Worm (Caenorhabditis elegans) whole organism, L1 larva: ENCODE data around the gene T25B9.5.

Experiments used
- alr-1 ChIP-seq: fragments of 200-800 bp; sonication (Bioruptor generic); optimal IDR thresholded peaks from 2 replicates; lab custom pipeline; 2018; ENCODE audit warnings: borderline replicate concordance, mild to moderate bottlenecking, missing genetic modification characterization, missing compliant biosample characterization
- ceh-88 ChIP-seq: fragments of 200-800 bp; sonication (Bioruptor generic); IDR thresholded peaks from 2 replicates; pipeline ENCODE4 v1.3.6; 2022; ENCODE audit warnings: missing genetic modification characterization, missing compliant biosample characterization
- dpl-1 ChIP-seq, 3 experiments: fragments of 150-350 bp in 2 of 3; sonication (generic microtip) in 1 of 3; optimal IDR thresholded peaks; 2 replicates each; lab custom pipeline; 2014 to 2017; ENCODE audit warnings: missing biosample characterization in 3 of 3, missing genetic modification characterization in 3 of 3, missing genetic modification reagents in 3 of 3
- fkh-8 ChIP-seq: sonication (generic microtip); optimal IDR thresholded peaks from 2 replicates; lab custom pipeline; 2016; ENCODE audit warnings: mild to moderate bottlenecking, missing genetic modification characterization, missing compliant biosample characterization
- fos-1 ChIP-seq: fragments of 150-350 bp; optimal IDR thresholded peaks from 2 replicates; lab custom pipeline; 2014; ENCODE audit warnings: missing biosample characterization, missing genetic modification characterization
- hlh-4 ChIP-seq: sonication (generic microtip); optimal IDR thresholded peaks from 2 replicates; lab custom pipeline; 2016; ENCODE audit warnings: mild to moderate bottlenecking, missing genetic modification characterization, missing compliant biosample characterization
- irx-1 ChIP-seq: sonication (generic microtip); optimal IDR thresholded peaks from 2 replicates; lab custom pipeline; 2016; ENCODE audit warnings: missing genetic modification characterization, missing compliant biosample characterization
- jun-1 ChIP-seq: fragments of 150-350 bp; optimal IDR thresholded peaks from 2 replicates; lab custom pipeline; 2014; ENCODE audit warnings: missing biosample characterization, missing genetic modification reagents, missing genetic modification characterization
- lin-35 ChIP-seq, 2 experiments: fragments of 150-350 bp; optimal IDR thresholded peaks; 2 replicates each; lab custom pipeline; 2014; ENCODE audit warnings: missing biosample characterization in 2 of 2, missing genetic modification characterization in 2 of 2, missing genetic modification reagents in 2 of 2
- mab-9 ChIP-seq: fragments of 200-800 bp; sonication (Bioruptor generic); IDR thresholded peaks from 2 replicates; pipeline ENCODE4 v1.3.6; 2022; ENCODE audit warnings: missing genetic modification reagents, missing genetic modification characterization, missing compliant biosample characterization
- mdl-1 ChIP-seq, 2 experiments: fragments of 150-350 bp; optimal IDR thresholded peaks; 2 replicates each; lab custom pipeline; 2014 to 2017; ENCODE audit warnings: missing biosample characterization in 2 of 2, missing genetic modification characterization in 2 of 2, inconsistent platforms in 1 of 2
- mef-2 ChIP-seq: fragments of 150-350 bp; optimal IDR thresholded peaks from 2 replicates; lab custom pipeline; 2014; ENCODE audit warnings: missing biosample characterization, missing genetic modification characterization
- nhr-11 ChIP-seq: fragments of 150-350 bp; optimal IDR thresholded peaks from 2 replicates; lab custom pipeline; 2014; ENCODE audit warnings: missing biosample characterization, missing genetic modification characterization
- nhr-237 ChIP-seq: fragments of 150-350 bp; optimal IDR thresholded peaks from 2 replicates; lab custom pipeline; 2014; ENCODE audit warnings: missing biosample characterization, missing genetic modification characterization
- nhr-47 ChIP-seq: sonication (generic microtip); optimal IDR thresholded peaks from 2 replicates; lab custom pipeline; 2016; ENCODE audit warnings: mild to moderate bottlenecking, missing genetic modification characterization, moderate library complexity, missing compliant biosample characterization
- nhr-76 ChIP-seq: sonication (generic microtip); optimal IDR thresholded peaks from 2 replicates; lab custom pipeline; 2017; ENCODE audit warnings: missing biosample characterization, missing genetic modification characterization
- nhr-77 ChIP-seq: fragments of 150-350 bp; optimal IDR thresholded peaks from 2 replicates; lab custom pipeline; 2014; ENCODE audit warnings: missing biosample characterization, missing genetic modification characterization
- nhr-90 ChIP-seq: sonication (generic microtip); optimal IDR thresholded peaks from 2 replicates; lab custom pipeline; 2016; ENCODE audit warnings: mild to moderate bottlenecking, missing genetic modification characterization, missing compliant biosample characterization; ENCODE audit not compliant: poor library complexity
- pag-3 ChIP-seq: sonication (generic microtip); optimal IDR thresholded peaks from 2 replicates; lab custom pipeline; 2017; ENCODE audit warnings: missing genetic modification characterization, mild to moderate bottlenecking, missing compliant biosample characterization, antibody characterized with exemption, borderline replicate concordance; ENCODE audit not compliant: insufficient read depth
- pqm-1 ChIP-seq: sonication (generic microtip); optimal IDR thresholded peaks from 3 replicates; lab custom pipeline; 2017; ENCODE audit warnings: missing biosample characterization, missing genetic modification characterization
- skn-1 ChIP-seq: fragments of 150-350 bp; optimal IDR thresholded peaks from 2 replicates; lab custom pipeline; 2014; ENCODE audit warnings: missing biosample characterization, missing genetic modification characterization
- snpc-4 ChIP-seq: fragments of 150-350 bp; optimal IDR thresholded peaks from 2 replicates; lab custom pipeline; 2014; ENCODE audit warnings: missing biosample characterization, missing genetic modification characterization
- sup-37 ChIP-seq: fragments of 200-800 bp; sonication (Bioruptor generic); optimal IDR thresholded peaks from 2 replicates; lab custom pipeline; 2018; ENCODE audit warnings: mild to moderate bottlenecking, missing genetic modification characterization, missing compliant biosample characterization
- tlp-1 ChIP-seq: fragments of 150-350 bp; optimal IDR thresholded peaks from 2 replicates; lab custom pipeline; 2014; ENCODE audit warnings: missing biosample characterization, missing genetic modification characterization
- vab-15 ChIP-seq: sonication (generic microtip); optimal IDR thresholded peaks from 2 replicates; lab custom pipeline; 2017; ENCODE audit warnings: missing genotype, mild to moderate bottlenecking, missing genetic modification characterization, missing compliant biosample characterization
- zip-4 ChIP-seq: fragments of 200-800 bp; sonication (Bioruptor generic); optimal IDR thresholded peaks from 2 replicates; lab custom pipeline; 2018; ENCODE audit warnings: mild to moderate bottlenecking, missing genetic modification characterization, moderate library complexity, missing compliant biosample characterization

T25B9.5 gene

DNA sequence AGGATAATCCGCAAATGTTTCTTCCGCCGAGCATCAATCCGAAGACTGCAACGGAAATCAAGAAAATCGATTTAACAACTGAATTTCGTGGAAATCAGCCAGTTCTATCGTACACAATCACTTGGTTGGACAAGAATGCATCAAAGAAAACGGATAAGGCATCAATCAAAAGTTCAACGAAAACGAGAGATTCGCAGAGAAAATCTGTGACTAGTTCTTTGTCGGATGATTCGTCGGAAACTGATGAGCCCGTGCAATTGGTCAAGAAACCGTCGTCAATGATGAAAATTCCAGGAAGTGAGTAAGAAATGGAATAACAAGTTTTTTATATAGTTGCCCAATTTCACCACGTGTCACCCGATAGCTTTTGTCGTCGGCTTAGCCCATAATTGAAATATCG lies 48.5 kb downstream of the T25B9.5 start, which contains the start of gene R102.6:
Gene R102.6 (minus strand): TSS at position 101 of the 400 bp plus-strand sequence.
- TF ChIP-seq sup-37 (no peak), mef-2 (tag; lab: Kevin White, UChicago) (no peak), nhr-76 (tag; lab: Kevin White, UChicago) (no peak), fos-1 (tag; lab: Kevin White, UChicago) (no peak), ceh-88 (GFP tag; lab: Robert Waterston, UW) (no peak), dpl-1 (GFP tag; optimal IDR thresholded peaks at IDR 0.05; lab: Kevin White, UChicago) (no peak), nhr-11 (tag; lab: Kevin White, UChicago) (no peak), snpc-4 (tag; lab: Kevin White, UChicago) (no peak), irx-1 (no peak), pag-3 (tag; lab: Kevin White, UChicago) (no peak), zip-4 (GFP tag; lab: Kevin White, UChicago) (no peak), nhr-47 (no peak)

DNA sequence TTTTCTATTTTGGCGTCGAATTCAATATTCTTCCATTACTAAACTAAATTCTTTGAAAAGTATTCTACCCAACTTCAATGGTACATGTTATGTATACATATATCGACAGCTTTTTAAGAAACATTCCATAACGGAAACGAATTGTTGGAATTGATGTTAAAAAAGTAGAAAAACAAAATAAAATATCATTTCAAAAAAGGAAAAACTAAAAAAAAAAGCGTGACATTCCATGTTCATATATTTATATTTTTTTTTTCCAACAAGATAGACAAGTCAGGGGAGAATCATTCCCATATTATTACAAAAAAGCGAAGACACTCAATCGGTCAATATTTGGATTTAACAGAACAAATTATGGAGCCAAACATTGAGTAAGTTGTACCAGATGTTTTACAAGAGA lies 49.4 kb downstream of the T25B9.5 start, which contains the start of gene R102.10:
Gene R102.10 (plus strand): TSS at position 301 of the 400 bp plus-strand sequence.
- no peak for TF ChIP-seq mdl-1 (tag; optimal IDR thresholded peaks at IDR 0.05; lab: Kevin White, UChicago)
- TF ChIP-seq dpl-1 (GFP tag; optimal IDR thresholded peaks at IDR 0.05; lab: Kevin White, UChicago) = no peak
- TF ChIP-seq pag-3 (tag; lab: Kevin White, UChicago) = no peak
- TF ChIP-seq nhr-77 = no peak
- TF ChIP-seq jun-1 (tag; lab: Kevin White, UChicago) = no peak
- TF ChIP-seq nhr-90 (tag; lab: Kevin White, UChicago) = no peak
- TF ChIP-seq mab-9 (GFP tag; lab: Robert Waterston, UW) = no peak
- no peak for TF ChIP-seq hlh-4 (tag; lab: Kevin White, UChicago)
- no peak for TF ChIP-seq skn-1 (tag; lab: Kevin White, UChicago)
- no peak for TF ChIP-seq fkh-8 (tag; lab: Kevin White, UChicago)
- no peak for TF ChIP-seq lin-35 (GFP tag; optimal IDR thresholded peaks at IDR 0.05; lab: Kevin White, UChicago)
- no peak for TF ChIP-seq mef-2 (tag; lab: Kevin White, UChicago)
- no peak for TF ChIP-seq alr-1
- TF ChIP-seq pqm-1 (tag; lab: Kevin White, UChicago) = no peak
- TF ChIP-seq nhr-237 (tag; lab: Kevin White, UChicago) = no peak
- no peak for TF ChIP-seq vab-15
- no peak for TF ChIP-seq tlp-1
